Worm (Caenorhabditis elegans) whole organism, L4 larva: ENCODE results near the gene nlp-31.

Source experiments
- ZK337.2 ChIP-seq: fragments of 200-800 bp; sonication (Bioruptor generic); IDR thresholded peaks from 2 replicates; pipeline ENCODE4 v1.3.6; 2022; ENCODE audit warnings: missing genetic modification reagents, missing genetic modification characterization, missing compliant biosample characterization
- ceh-20 ChIP-seq: fragments of 200-800 bp; sonication (Bioruptor generic); IDR thresholded peaks from 2 replicates; pipeline ENCODE4 v1.3.6; 2022; ENCODE audit warnings: missing genetic modification reagents, missing genetic modification characterization, missing compliant biosample characterization
- egl-27 ChIP-seq: sonication (generic microtip); optimal IDR thresholded peaks from 3 replicates; lab custom pipeline; 2017; ENCODE audit warnings: missing biosample characterization, missing genetic modification reagents, missing genetic modification characterization
- fkh-10 ChIP-seq: fragments of 150-350 bp; optimal IDR thresholded peaks from 2 replicates; lab custom pipeline; 2014; ENCODE audit warnings: missing biosample characterization, missing genetic modification reagents, missing genetic modification characterization
- lsy-2 ChIP-seq, 2 experiments: fragments of 150-350 bp in 1 of 2; sonication (generic microtip) in 1 of 2; optimal IDR thresholded peaks; 2 replicates each; lab custom pipeline; 2014 to 2017; ENCODE audit warnings: missing biosample characterization in 2 of 2, missing genetic modification characterization in 2 of 2
- madf-9 ChIP-seq: fragments of 200-800 bp; sonication (Bioruptor generic); conservative IDR thresholded peaks from 2 replicates; pipeline ENCODE4 v1.3.6; 2022; ENCODE audit warnings: missing genetic modification reagents, missing genetic modification characterization, missing compliant biosample characterization
- mxl-2 ChIP-seq: fragments of 200-800 bp; sonication (Bioruptor generic); conservative IDR thresholded peaks from 2 replicates; pipeline ENCODE4 v1.3.6; 2022; ENCODE audit warnings: missing genetic modification reagents, missing genetic modification characterization, missing compliant biosample characterization
- nhr-11 ChIP-seq: fragments of 150-350 bp; optimal IDR thresholded peaks from 2 replicates; lab custom pipeline; 2014; ENCODE audit warnings: missing biosample characterization, missing genetic modification characterization
- unc-62 ChIP-seq, 3 experiments: fragments of 150-350 bp in 1 of 3; sonication (generic microtip); optimal IDR thresholded peaks in 2 of 3; peaks in 1 of 3; 1 replicate in 1 of 3; 2 replicates in 2 of 3; lab custom pipeline; 2014 to 2017; ENCODE audit warnings: missing biosample characterization in 3 of 3, missing genetic modification characterization in 3 of 3, missing genetic modification reagents in 3 of 3, missing genotype in 1 of 3
- zag-1 ChIP-seq: fragments of 150-350 bp; optimal IDR thresholded peaks from 2 replicates; lab custom pipeline; 2014; ENCODE audit warnings: missing biosample characterization, missing genetic modification characterization
- ztf-11 ChIP-seq: fragments of 150-350 bp; optimal IDR thresholded peaks from 2 replicates; lab custom pipeline; 2014; ENCODE audit warnings: missing biosample characterization, missing genetic modification characterization
- ztf-7 ChIP-seq: fragments of 150-350 bp; optimal IDR thresholded peaks from 2 replicates; lab custom pipeline; 2014; ENCODE audit warnings: missing biosample characterization, missing genetic modification characterization

ce11 chrV:3935892-3936478 lies 43.9 kb upstream of the nlp-31 start, which contains the start of gene cyp-35A5:
- TF ChIP-seq ceh-20 (GFP tag; lab: Robert Waterston, UW) (no peak), lsy-2 (tag; optimal IDR thresholded peaks at IDR 0.05; lab: Kevin White, UChicago) (no peak), fkh-10 (GFP tag; lab: Kevin White, UChicago) (no peak), nhr-11 (no peak), madf-9 (no peak), ztf-7 (no peak), ZK337.2 (GFP tag; lab: Robert Waterston, UW) (no peak), mxl-2 (GFP tag; lab: Robert Waterston, UW) (no peak), zag-1 (tag; lab: Kevin White, UChicago) (no peak), unc-62 (GFP tag; optimal IDR thresholded peaks at IDR 0.05 in 1 of 2; lab: Kevin White, UChicago) (no peak), unc-62 (tag; optimal IDR thresholded peaks at IDR 0.05; lab: Kevin White, UChicago) (no peak), ztf-11 (tag; lab: Kevin White, UChicago) (no peak), egl-27 (tag; lab: Kevin White, UChicago) (no peak)
